Fruit fly (Drosophila melanogaster) whole organism, embryonic: Measurements from ENCODE around the gene aph-1.

Experiments
- gt ChIP-seq: fragments of 200-800 bp; sonication (Bioruptor generic); IDR thresholded peaks from 2 replicates; pipeline ENCODE4 v1.3.6; 2022; ENCODE audit warnings: missing biosample characterization, missing genetic modification characterization
- lola ChIP-seq, 3 experiments: fragments of >200 bp in 2 of 3; fragments of 200-800 bp in 1 of 3; sonication (Bioruptor generic) in 1 of 3; optimal IDR thresholded peaks; 2 replicates each; lab custom pipeline; 2017 to 2019; ENCODE audit warnings: missing biosample characterization in 3 of 3, missing genetic modification characterization in 3 of 3, mild to moderate bottlenecking in 1 of 3, moderate library complexity in 1 of 3

- no peak for TF ChIP-seq lola (GFP tag; optimal IDR thresholded peaks at IDR 0.05; lab: Kevin White, UChicago)
- no peak for TF ChIP-seq gt (GFP tag; lab: Robert Waterston, UW)
Observed at dm6 chr2L:2769476-2770185, 3.6 kb downstream of the aph-1 start, which contains the start of the genes colt and HINT1.
